Fruit fly (Drosophila melanogaster) whole organism, wandering third instar larva: ENCODE data around the gene CG17834.

ENCODE experiments used
- Abd-B ChIP-seq: fragments of >200 bp; optimal IDR thresholded peaks from 2 replicates; lab custom pipeline; 2017; ENCODE audit warnings: missing biosample characterization, missing genetic modification characterization
- CG32264 ChIP-seq: fragments of 200-800 bp; sonication (Bioruptor generic); optimal IDR thresholded peaks from 2 replicates; lab custom pipeline; 2016; ENCODE audit warnings: missing biosample characterization, missing genetic modification characterization
- CG9705 ChIP-seq: fragments of 200-800 bp; sonication (Bioruptor generic); optimal IDR thresholded peaks from 2 replicates; lab custom pipeline; 2018; ENCODE audit warnings: missing biosample characterization, mild to moderate bottlenecking, missing genetic modification characterization
- CrebA ChIP-seq: fragments of 200-800 bp; sonication (Bioruptor generic); optimal IDR thresholded peaks from 2 replicates; lab custom pipeline; 2016; ENCODE audit warnings: missing biosample characterization, mild to moderate bottlenecking, missing genetic modification characterization, borderline replicate concordance
- Dfd ChIP-seq: fragments of >200 bp; optimal IDR thresholded peaks from 2 replicates; lab custom pipeline; 2017; ENCODE audit warnings: missing biosample characterization, missing genetic modification characterization
- Dif ChIP-seq: fragments of 200-275, 200-300 bp; sonication (Bioruptor generic); optimal IDR thresholded peaks from 2 replicates; lab custom pipeline; 2018; ENCODE audit warnings: missing biosample characterization, missing genetic modification characterization; ENCODE audit not compliant: partially characterized antibody
- GATAd ChIP-seq: sonication (Bioruptor generic); optimal IDR thresholded peaks from 2 replicates; lab custom pipeline; 2016; ENCODE audit warnings: missing biosample characterization, missing genetic modification characterization
- Hnf4 ChIP-seq: fragments of 200-800 bp; sonication (Bioruptor generic); optimal IDR thresholded peaks from 2 replicates; lab custom pipeline; 2016; ENCODE audit warnings: missing biosample characterization, mild to moderate bottlenecking, missing genetic modification characterization
- Hr83 ChIP-seq: fragments of 200-300 bp; sonication (Bioruptor generic); optimal IDR thresholded peaks from 2 replicates; lab custom pipeline; 2016; ENCODE audit warnings: missing biosample characterization, mild to moderate bottlenecking, missing genetic modification characterization, moderate library complexity; ENCODE audit not compliant: poor library complexity, severe bottlenecking
- Jra ChIP-seq: sonication (Bioruptor generic); optimal IDR thresholded peaks from 2 replicates; lab custom pipeline; 2016; ENCODE audit warnings: missing biosample characterization, missing genetic modification characterization
- Mio ChIP-seq: sonication (Bioruptor generic); optimal IDR thresholded peaks from 2 replicates; lab custom pipeline; 2016; ENCODE audit warnings: missing biosample characterization, missing genetic modification characterization
- Myc ChIP-seq: fragments of >200 bp; optimal IDR thresholded peaks from 2 replicates; lab custom pipeline; 2017
- N ChIP-seq: fragments of >200 bp; optimal IDR thresholded peaks from 2 replicates; lab custom pipeline; 2018; ENCODE audit warnings: missing biosample characterization, missing external identifiers, missing genetic modification characterization
- OdsH ChIP-seq: fragments of 200-800 bp; sonication (Bioruptor generic); optimal IDR thresholded peaks from 2 replicates; lab custom pipeline; 2016; ENCODE audit warnings: missing biosample characterization, mild to moderate bottlenecking, missing genetic modification characterization
- Sp1 ChIP-seq: fragments of 200-800 bp; sonication (Bioruptor generic); optimal IDR thresholded peaks from 3 replicates; lab custom pipeline; 2019; ENCODE audit warnings: missing biosample characterization, mild to moderate bottlenecking, missing genetic modification characterization, moderate library complexity
- Vsx2 ChIP-seq: fragments of 200-300, 225-300 bp; sonication (Bioruptor generic); optimal IDR thresholded peaks from 2 replicates; lab custom pipeline; 2018; ENCODE audit warnings: missing biosample characterization, missing genetic modification characterization; ENCODE audit not compliant: partially characterized antibody
- br ChIP-seq: fragments of 200-800 bp; sonication (Bioruptor generic); optimal IDR thresholded peaks from 2 replicates; lab custom pipeline; 2016; ENCODE audit warnings: missing biosample characterization, missing genetic modification characterization
- brk ChIP-seq: fragments of 200-800 bp; sonication (Bioruptor generic); optimal IDR thresholded peaks from 2 replicates; lab custom pipeline; 2016; ENCODE audit warnings: missing biosample characterization, mild to moderate bottlenecking, missing genetic modification characterization
- dl ChIP-seq, 2 experiments: fragments of 175-275, 200-275 bp in 1 of 2; fragments of 200-275 bp in 1 of 2; sonication (Bioruptor generic); optimal IDR thresholded peaks; lab custom pipeline; 2018; ENCODE audit warnings: mild to moderate bottlenecking in 2 of 2, missing biosample characterization in 2 of 2, missing genetic modification characterization in 2 of 2, moderate library complexity in 2 of 2; ENCODE audit not compliant: partially characterized antibody in 2 of 2, insufficient read depth in 1 of 2
- dmrt93B ChIP-seq: fragments of 200-800 bp; sonication (Bioruptor generic); optimal IDR thresholded peaks from 2 replicates; lab custom pipeline; 2018; ENCODE audit warnings: missing biosample characterization, mild to moderate bottlenecking, missing genetic modification characterization
- ey ChIP-seq: fragments of 200-800 bp; sonication (Bioruptor generic); optimal IDR thresholded peaks from 2 replicates; lab custom pipeline; 2016; ENCODE audit warnings: missing biosample characterization, missing genetic modification characterization
- fru ChIP-seq: fragments of 200-800 bp; sonication (Bioruptor generic); optimal IDR thresholded peaks from 3 replicates; lab custom pipeline; 2016; ENCODE audit warnings: missing biosample characterization, mild to moderate bottlenecking, missing genetic modification characterization
- h ChIP-seq: fragments of 200-800 bp; sonication (Bioruptor generic); optimal IDR thresholded peaks from 3 replicates; lab custom pipeline; 2016; ENCODE audit warnings: missing biosample characterization, mild to moderate bottlenecking, missing genetic modification characterization
- jim ChIP-seq: fragments of 175-275, 200-325 bp; sonication (Bioruptor generic); optimal IDR thresholded peaks from 2 replicates; lab custom pipeline; 2016; ENCODE audit warnings: missing biosample characterization, mild to moderate bottlenecking, missing genetic modification characterization
- lola ChIP-seq: fragments of >200 bp; optimal IDR thresholded peaks from 2 replicates; lab custom pipeline; 2017; ENCODE audit warnings: missing biosample characterization, missing genetic modification characterization
- pan ChIP-seq: fragments of >200 bp; optimal IDR thresholded peaks from 2 replicates; lab custom pipeline; 2017
- psq ChIP-seq: fragments of 200-800 bp; sonication (Bioruptor generic); optimal IDR thresholded peaks from 3 replicates; lab custom pipeline; 2017; ENCODE audit warnings: missing biosample characterization, mild to moderate bottlenecking, missing genetic modification characterization, moderate library complexity
- rgr ChIP-seq: fragments of 200-800 bp; sonication (Bioruptor generic); optimal IDR thresholded peaks from 3 replicates; lab custom pipeline; 2016; ENCODE audit warnings: missing biosample characterization, mild to moderate bottlenecking, missing genetic modification characterization
- sage ChIP-seq: fragments of 200-800 bp; sonication (Bioruptor generic); optimal IDR thresholded peaks from 2 replicates; lab custom pipeline; 2016; ENCODE audit warnings: missing biosample characterization, mild to moderate bottlenecking, missing genetic modification characterization
- sv ChIP-seq: fragments of 200-800 bp; sonication (Bioruptor generic); optimal IDR thresholded peaks from 3 replicates; lab custom pipeline; 2016; ENCODE audit warnings: missing biosample characterization, missing genetic modification characterization
- tai ChIP-seq: sonication (Bioruptor generic); optimal IDR thresholded peaks from 2 replicates; lab custom pipeline; 2016; ENCODE audit warnings: missing biosample characterization, missing genetic modification characterization
- woc ChIP-seq: sonication (Bioruptor generic); optimal IDR thresholded peaks from 2 replicates; lab custom pipeline; 2016; ENCODE audit warnings: missing biosample characterization, mild to moderate bottlenecking, missing genetic modification characterization

CG17834 gene

DNA sequence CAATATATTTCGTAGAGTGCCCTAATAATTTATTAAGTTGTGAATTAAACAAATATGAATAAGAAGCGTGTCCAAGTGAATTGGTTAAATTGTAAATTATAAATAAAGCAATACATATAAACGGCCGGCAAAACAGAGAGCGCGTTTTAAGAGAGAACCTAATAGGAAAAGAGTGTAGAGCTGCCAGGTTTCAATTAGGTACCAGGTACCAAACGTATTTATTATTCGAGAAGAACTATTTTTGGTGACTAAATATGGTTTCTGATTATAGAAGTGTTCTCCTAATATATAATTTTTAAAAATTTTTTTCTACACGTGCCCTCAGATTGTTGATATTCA, 13.3 kb downstream of the CG17834 start:
- TF ChIP-seq Hr83 (GFP tag; lab: Kevin White, UChicago), result no peak
- no peak for TF ChIP-seq pan (lab: Kevin White, UChicago)
- TF ChIP-seq CG32264 (GFP tag; lab: Kevin White, UChicago), result no peak
- no peak for TF ChIP-seq sv (GFP tag; lab: Kevin White, UChicago)
- TF ChIP-seq woc, result no peak
- TF ChIP-seq fru (GFP tag; lab: Kevin White, UChicago), result no peak
- no peak for TF ChIP-seq Jra
- no peak for TF ChIP-seq Myc
- no peak for TF ChIP-seq ey
- TF ChIP-seq h (GFP tag; lab: Kevin White, UChicago), result no peak
- TF ChIP-seq Vsx2, result no peak
- no peak for TF ChIP-seq dl (GFP tag; optimal IDR thresholded peaks at IDR 0.05; lab: Kevin White, UChicago; ENCODE audit: insufficient read depth in 1 of 2, partially characterized antibody in 2 of 2)
- TF ChIP-seq lola (GFP tag; lab: Kevin White, UChicago), result no peak

- TF ChIP-seq Hnf4 (GFP tag; lab: Kevin White, UChicago), result no peak
These were observed 13.7 kb downstream of the CG17834 start for dm6 chr2L:8542639-8543038.

DNA sequence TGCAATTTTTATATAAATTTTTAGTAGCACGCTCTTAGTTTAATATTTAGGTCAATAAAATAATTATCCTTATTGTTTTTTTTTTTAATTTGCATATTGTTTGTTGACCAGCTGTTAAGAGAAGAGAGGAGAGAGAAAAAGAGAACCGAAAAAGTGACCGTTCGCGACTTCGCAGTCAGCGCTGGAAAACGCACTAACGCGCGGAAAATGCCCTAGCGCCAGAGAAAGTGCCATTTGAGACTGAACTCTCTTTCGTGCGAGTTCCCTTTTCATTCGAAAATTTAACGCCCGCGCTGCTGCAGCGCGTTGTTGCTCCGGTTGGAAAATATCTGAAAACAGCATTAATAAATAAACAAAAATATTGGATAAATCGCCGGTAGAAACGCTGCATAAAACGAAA, 14.2 kb downstream of the CG17834 start:
- TF ChIP-seq psq (GFP tag; lab: Kevin White, UChicago) (peak; percentile 1), Mio (GFP tag; lab: Kevin White, UChicago) (no peak)

dm6 chr2L:8543731-8544359, 14.9 kb downstream of the CG17834 start:
- TF ChIP-seq Myc (no peak), psq (GFP tag; lab: Kevin White, UChicago) (peak; percentile 96), CG9705 (GFP tag; lab: Kevin White, UChicago) (no peak), lola (GFP tag; lab: Kevin White, UChicago) (no peak), Dif (peak; percentile 69), OdsH (no peak), h (GFP tag; lab: Kevin White, UChicago) (no peak), Dfd (GFP tag; lab: Kevin White, UChicago) (no peak), br (no peak), fru (GFP tag; lab: Kevin White, UChicago) (no peak), dl (GFP tag; optimal IDR thresholded peaks at IDR 0.05; lab: Kevin White, UChicago; ENCODE audit: insufficient read depth in 1 of 2, partially characterized antibody in 2 of 2) (peak; percentile 53 to 81), dmrt93B (GFP tag; lab: Kevin White, UChicago) (no peak), Vsx2 (peak; percentile 28)

DNA sequence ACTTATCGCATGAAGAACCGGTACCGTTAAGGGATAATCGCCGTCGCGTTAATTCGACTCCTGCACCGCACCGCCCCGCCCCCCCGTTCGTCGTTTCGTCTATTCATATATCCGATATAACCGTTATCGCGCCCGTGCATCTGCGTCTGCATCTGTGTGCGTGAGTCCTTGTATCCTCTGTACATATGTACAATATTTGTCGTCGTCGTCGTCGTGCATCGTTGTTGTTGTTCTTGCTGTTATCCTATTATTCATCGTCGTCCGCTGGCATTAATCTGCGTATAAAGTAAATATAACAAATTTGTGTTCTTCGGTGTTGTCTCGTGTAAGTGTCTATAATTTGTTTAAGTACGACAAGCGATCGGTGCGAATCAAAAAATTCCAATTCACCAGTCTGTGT, 15.7 kb downstream of the CG17834 start:
- TF ChIP-seq CrebA (GFP tag; lab: Kevin White, UChicago), result no peak
- no peak for TF ChIP-seq dmrt93B (GFP tag; lab: Kevin White, UChicago)
- TF ChIP-seq Sp1 (GFP tag; lab: Kevin White, UChicago), result no peak
- TF ChIP-seq fru (GFP tag; lab: Kevin White, UChicago), result no peak
- TF ChIP-seq tai (GFP tag; lab: Kevin White, UChicago), result no peak
- no peak for TF ChIP-seq h (GFP tag; lab: Kevin White, UChicago)
- no peak for TF ChIP-seq Abd-B
- TF ChIP-seq pan (lab: Kevin White, UChicago), result no peak
- no peak for TF ChIP-seq N (GFP tag; lab: Kevin White, UChicago)
- no peak for TF ChIP-seq rgr
- no peak for TF ChIP-seq Dif
- TF ChIP-seq jim, result no peak
- TF ChIP-seq br, result no peak
- no peak for TF ChIP-seq brk (GFP tag; lab: Kevin White, UChicago)
- no peak for TF ChIP-seq sage (GFP tag; lab: Kevin White, UChicago)
- no peak for TF ChIP-seq Dfd (GFP tag; lab: Kevin White, UChicago)
- TF ChIP-seq GATAd (GFP tag; lab: Kevin White, UChicago), result no peak
